Fruit fly (Drosophila melanogaster) whole organism, adult: ENCODE measurements around the gene CG16710.
A peak's percentile ranks its signal among the peaks of the same experiment; 100 is the strongest.

Experiments
- CG11617 ChIP-seq: fragments of 200-800 bp; sonication (Bioruptor generic); optimal IDR thresholded peaks from 2 replicates; lab custom pipeline; 2017; ENCODE audit warnings: mild to moderate bottlenecking, missing biosample characterization, missing genetic modification reagents, missing genetic modification characterization
- CG12768 ChIP-seq: fragments of 200-800 bp; sonication (Bioruptor generic); optimal IDR thresholded peaks from 2 replicates; lab custom pipeline; 2017; ENCODE audit warnings: missing biosample characterization, missing genetic modification characterization, mild to moderate bottlenecking, moderate library complexity, missing genetic modification reagents
- CG14711 ChIP-seq: fragments of 200-800 bp; sonication (Bioruptor generic); optimal IDR thresholded peaks from 2 replicates; lab custom pipeline; 2018; ENCODE audit warnings: missing biosample characterization, mild to moderate bottlenecking, missing genetic modification characterization, moderate library complexity
- CG1620 ChIP-seq: fragments of 200-800 bp; sonication (Bioruptor generic); optimal IDR thresholded peaks from 2 replicates; lab custom pipeline; 2016; ENCODE audit warnings: missing biosample characterization, missing genetic modification characterization
- CG33017 ChIP-seq: fragments of 200-800 bp; sonication (Bioruptor generic); optimal IDR thresholded peaks from 2 replicates; lab custom pipeline; 2018; ENCODE audit warnings: missing biosample characterization, mild to moderate bottlenecking, missing genetic modification characterization, moderate library complexity
- CG5204 ChIP-seq: fragments of 200-800 bp; sonication (Bioruptor generic); optimal IDR thresholded peaks from 2 replicates; lab custom pipeline; 2016; ENCODE audit warnings: missing biosample characterization, missing genetic modification characterization
- CG7045 ChIP-seq: fragments of 200-800 bp; sonication (Bioruptor generic); optimal IDR thresholded peaks from 2 replicates; lab custom pipeline; 2017; ENCODE audit warnings: missing biosample characterization, mild to moderate bottlenecking, missing genetic modification characterization
- CG7101 ChIP-seq: fragments of 200-800 bp; sonication (Bioruptor generic); optimal IDR thresholded peaks from 2 replicates; lab custom pipeline; 2018; ENCODE audit warnings: missing biosample characterization, mild to moderate bottlenecking, missing genetic modification characterization, moderate library complexity
- Clk ChIP-seq: fragments of 200-800 bp; sonication (Bioruptor generic); optimal IDR thresholded peaks from 2 replicates; lab custom pipeline; 2017; ENCODE audit warnings: missing biosample characterization, missing genetic modification characterization
- Crg-1 ChIP-seq: fragments of 200-800 bp; sonication (Bioruptor generic); optimal IDR thresholded peaks from 2 replicates; lab custom pipeline; 2016; ENCODE audit warnings: missing biosample characterization, missing genetic modification characterization
- Hr96 ChIP-seq: fragments of 200-800 bp; sonication (Bioruptor generic); optimal IDR thresholded peaks from 2 replicates; lab custom pipeline; 2016; ENCODE audit warnings: missing biosample characterization, missing genetic modification characterization
- Mnt ChIP-seq: fragments of 200-800 bp; sonication (Bioruptor generic); optimal IDR thresholded peaks from 2 replicates; lab custom pipeline; 2016; ENCODE audit warnings: missing biosample characterization, mild to moderate bottlenecking, missing genetic modification characterization
- bab1 ChIP-seq: fragments of 200-800 bp; sonication (Bioruptor generic); optimal IDR thresholded peaks from 3 replicates; lab custom pipeline; 2019; ENCODE audit warnings: missing biosample characterization, mild to moderate bottlenecking, missing genetic modification characterization, moderate library complexity
- cic ChIP-seq: fragments of 200-800 bp; sonication (Bioruptor generic); optimal IDR thresholded peaks from 2 replicates; lab custom pipeline; 2017; ENCODE audit warnings: missing biosample characterization, mild to moderate bottlenecking, missing genetic modification characterization, moderate library complexity
- cnc ChIP-seq, 2 experiments: fragments of >200 bp; optimal IDR thresholded peaks; 2 replicates each; lab custom pipeline; 2017
- kay ChIP-seq: fragments of 200-800 bp; sonication (Bioruptor generic); peaks from one replicate; lab custom pipeline; 2016; ENCODE audit warnings: missing biosample characterization, missing genetic modification characterization, borderline replicate concordance
- ovo ChIP-seq: fragments of 200-800 bp; sonication (Bioruptor generic); optimal IDR thresholded peaks from 2 replicates; lab custom pipeline; 2016; ENCODE audit warnings: missing biosample characterization, missing genetic modification characterization
- pad ChIP-seq: fragments of 200-800 bp; sonication (Bioruptor generic); optimal IDR thresholded peaks from 3 replicates; lab custom pipeline; 2017; ENCODE audit warnings: missing biosample characterization, missing genetic modification characterization, mild to moderate bottlenecking, moderate library complexity, missing genetic modification reagents
- tj ChIP-seq: fragments of 200-800 bp; sonication (Bioruptor generic); optimal IDR thresholded peaks from 3 replicates; lab custom pipeline; 2017; ENCODE audit warnings: missing biosample characterization, mild to moderate bottlenecking, missing genetic modification characterization, moderate library complexity
- toe ChIP-seq: fragments of 200-800 bp; sonication (Bioruptor generic); optimal IDR thresholded peaks from 2 replicates; lab custom pipeline; 2016; ENCODE audit warnings: missing biosample characterization, missing genetic modification characterization

Gene CG16710

dm6 chr3R:23724843-23725506 lies 42.7 kb downstream of the CG16710 start:
- TF ChIP-seq tj (GFP tag; lab: Kevin White, UChicago), result no peak
- TF ChIP-seq CG12768, result peak; percentile 18
- no peak for TF ChIP-seq CG1620 (GFP tag; lab: Kevin White, UChicago)
- peak; percentile 24 for TF ChIP-seq CG33017 (tag; lab: Kevin White, UChicago)
- TF ChIP-seq Mnt, result peak; percentile 34
- peak in 1 of 2 experiments; percentile 16 for TF ChIP-seq cnc (optimal IDR thresholded peaks at IDR 0.05; lab: Kevin White, UChicago)
- TF ChIP-seq ovo (GFP tag; lab: Kevin White, UChicago), result no peak
- no peak for TF ChIP-seq CG7101 (tag; lab: Kevin White, UChicago)
- peak; percentile 90 for TF ChIP-seq cic
- no peak for TF ChIP-seq CG11617
- no peak for TF ChIP-seq CG7045
- TF ChIP-seq pad (GFP tag; lab: Kevin White, UChicago), result no peak
- TF ChIP-seq CG5204, result no peak
- no peak for TF ChIP-seq bab1
- TF ChIP-seq Crg-1 (GFP tag; lab: Kevin White, UChicago), result no peak

- TF ChIP-seq CG12768, result peak; percentile 32
- no peak for TF ChIP-seq toe
Measured at dm6 chr3R:23725711-23726349, 43.5 kb downstream of the CG16710 start.

dm6 chr3R:23726740-23727139 lies 44.4 kb downstream of the CG16710 start:
- TF ChIP-seq cnc (optimal IDR thresholded peaks at IDR 0.05; lab: Kevin White, UChicago) (no peak), kay (GFP tag; lab: Kevin White, UChicago) (peak; percentile 88), CG12768 (peak; percentile 49), CG1620 (GFP tag; lab: Kevin White, UChicago) (no peak), pad (GFP tag; lab: Kevin White, UChicago) (peak; percentile 22), Mnt (peak; percentile 25), CG11617 (peak; percentile 69), bab1 (peak; percentile 20), tj (GFP tag; lab: Kevin White, UChicago) (peak; percentile 13), CG7045 (peak; percentile 78), cic (no peak), ovo (GFP tag; lab: Kevin White, UChicago) (no peak), Crg-1 (GFP tag; lab: Kevin White, UChicago) (no peak), CG7101 (tag; lab: Kevin White, UChicago) (peak; percentile 76), CG33017 (tag; lab: Kevin White, UChicago) (peak; percentile 87), CG14711 (peak; percentile 79), Hr96 (GFP tag; lab: Kevin White, UChicago) (peak; percentile 4), toe (peak; percentile 67), Clk (GFP tag; lab: Kevin White, UChicago) (no peak), CG5204 (peak; percentile 66)

dm6 chr3R:23727657-23728056 lies 45.4 kb downstream of the CG16710 start:
- TF ChIP-seq CG5204 (no peak), Hr96 (GFP tag; lab: Kevin White, UChicago) (no peak), cic (no peak), Clk (GFP tag; lab: Kevin White, UChicago) (no peak), CG7101 (tag; lab: Kevin White, UChicago) (no peak), ovo (GFP tag; lab: Kevin White, UChicago) (no peak), pad (GFP tag; lab: Kevin White, UChicago) (no peak), cnc (optimal IDR thresholded peaks at IDR 0.05; lab: Kevin White, UChicago) (no peak), CG12768 (no peak), CG14711 (no peak), kay (GFP tag; lab: Kevin White, UChicago) (no peak), CG7045 (no peak)

dm6 chr3R:23728086-23728485 lies 45.8 kb downstream of the CG16710 start:
- TF ChIP-seq CG12768, result peak; percentile 79
- peak; percentile 26 for TF ChIP-seq CG7101 (tag; lab: Kevin White, UChicago)
- TF ChIP-seq cnc (optimal IDR thresholded peaks at IDR 0.05; lab: Kevin White, UChicago), result no peak
- TF ChIP-seq Hr96 (GFP tag; lab: Kevin White, UChicago), result no peak
- no peak for TF ChIP-seq CG14711
- TF ChIP-seq pad (GFP tag; lab: Kevin White, UChicago), result no peak
- TF ChIP-seq toe, result no peak
- no peak for TF ChIP-seq Clk (GFP tag; lab: Kevin White, UChicago)
- peak; percentile 22 for TF ChIP-seq tj (GFP tag; lab: Kevin White, UChicago)
- TF ChIP-seq CG5204, result peak; percentile 16
- peak; percentile 85 for TF ChIP-seq cic
- no peak for TF ChIP-seq bab1
- no peak for TF ChIP-seq CG7045
- no peak for TF ChIP-seq Crg-1 (GFP tag; lab: Kevin White, UChicago)
- peak; percentile 62 for TF ChIP-seq Mnt
- peak; percentile 96 for TF ChIP-seq kay (GFP tag; lab: Kevin White, UChicago)
- no peak for TF ChIP-seq CG1620 (GFP tag; lab: Kevin White, UChicago)
- peak; percentile 53 for TF ChIP-seq CG33017 (tag; lab: Kevin White, UChicago)
- TF ChIP-seq ovo (GFP tag; lab: Kevin White, UChicago), result peak; percentile 24
- no peak for TF ChIP-seq CG11617

- TF ChIP-seq CG7045 (peak; percentile 74), cic (peak; percentile 91), Hr96 (GFP tag; lab: Kevin White, UChicago) (no peak), CG12768 (peak; percentile 77), CG33017 (tag; lab: Kevin White, UChicago) (peak; percentile 82), Mnt (peak; percentile 61), kay (GFP tag; lab: Kevin White, UChicago) (peak; percentile 57), tj (GFP tag; lab: Kevin White, UChicago) (no peak), Clk (GFP tag; lab: Kevin White, UChicago) (peak; percentile 23), CG5204 (no peak), toe (peak; percentile 7), CG1620 (GFP tag; lab: Kevin White, UChicago) (no peak), Crg-1 (GFP tag; lab: Kevin White, UChicago) (peak; percentile 77), CG7101 (tag; lab: Kevin White, UChicago) (peak; percentile 71), CG11617 (peak; percentile 37), cnc (optimal IDR thresholded peaks at IDR 0.05; lab: Kevin White, UChicago) (no peak), bab1 (no peak), ovo (GFP tag; lab: Kevin White, UChicago) (peak; percentile 65), CG14711 (peak; percentile 37), pad (GFP tag; lab: Kevin White, UChicago) (peak; percentile 42)
Measured at dm6 chr3R:23729066-23729465, 46.8 kb downstream of the CG16710 start.
